Fruit fly (Drosophila melanogaster) whole organism, embryonic: ENCODE results near the gene CG8300.

ENCODE experiments used
- Adf1 ChIP-seq: fragments of 200-800 bp; sonication (Bioruptor generic); IDR thresholded peaks from 2 replicates; pipeline ENCODE4 v1.3.6; 2022; ENCODE audit warnings: missing biosample characterization, missing genetic modification characterization
- Atf6 ChIP-seq: fragments of 200-800 bp; sonication (Bioruptor generic); IDR thresholded peaks from 2 replicates; pipeline ENCODE4 v1.3.6; 2022; ENCODE audit warnings: missing biosample characterization, missing genetic modification characterization
- CG12744 ChIP-seq: fragments of 200-800 bp; sonication (Bioruptor generic); optimal IDR thresholded peaks from 2 replicates; lab custom pipeline; 2016; ENCODE audit warnings: missing biosample characterization, missing genetic modification characterization
- CG13296 ChIP-seq: fragments of 200-800 bp; sonication (Bioruptor generic); optimal IDR thresholded peaks from 3 replicates; lab custom pipeline; 2018; ENCODE audit warnings: missing biosample characterization, mild to moderate bottlenecking, missing genetic modification characterization
- CG14860 ChIP-seq: fragments of 200-800 bp; sonication (Bioruptor generic); IDR thresholded peaks from 3 replicates; pipeline ENCODE4 v1.3.6; 2022; ENCODE audit warnings: missing biosample characterization, missing genetic modification characterization; ENCODE audit not compliant: partially characterized antibody
- CG1602 ChIP-seq: fragments of 200-800 bp; sonication (Bioruptor generic); optimal IDR thresholded peaks from 3 replicates; lab custom pipeline; 2016; ENCODE audit warnings: missing biosample characterization, missing genetic modification characterization
- CG16813 ChIP-seq: fragments of 200-800 bp; sonication (Bioruptor generic); IDR thresholded peaks from 3 replicates; pipeline ENCODE4 v1.3.6; 2022; ENCODE audit warnings: missing biosample characterization, missing genetic modification characterization; ENCODE audit not compliant: partially characterized antibody
- CG17829 ChIP-seq: fragments of 200-800 bp; optimal IDR thresholded peaks from 2 replicates; lab custom pipeline; 2019; ENCODE audit warnings: missing biosample characterization, mild to moderate bottlenecking, missing genetic modification characterization, moderate library complexity
- CG17912 ChIP-seq: fragments of 200-800 bp; sonication (Bioruptor generic); optimal IDR thresholded peaks from 2 replicates; lab custom pipeline; 2018; ENCODE audit warnings: missing biosample characterization, mild to moderate bottlenecking, missing genetic modification characterization
- CG2712 ChIP-seq: fragments of 200-800 bp; optimal IDR thresholded peaks from 3 replicates; lab custom pipeline; 2019; ENCODE audit warnings: missing biosample characterization, mild to moderate bottlenecking, missing genetic modification characterization, moderate library complexity
- CG34224 ChIP-seq: fragments of 200-800 bp; sonication (Bioruptor generic); IDR thresholded peaks from 3 replicates; pipeline ENCODE4 v1.3.6; 2022; ENCODE audit warnings: missing biosample characterization, missing genetic modification characterization; ENCODE audit not compliant: partially characterized antibody
- CG3726 ChIP-seq: fragments of 200-800 bp; sonication (Bioruptor generic); IDR thresholded peaks from 3 replicates; pipeline ENCODE4, ENCODE4 v1.3.6; 2022; ENCODE audit warnings: missing biosample characterization, missing genetic modification characterization
- CG42726 ChIP-seq: fragments of 200-800 bp; sonication (Bioruptor generic); IDR thresholded peaks from 2 replicates; pipeline ENCODE4 v1.3.6; 2022; ENCODE audit warnings: missing biosample characterization, missing genetic modification characterization; ENCODE audit not compliant: partially characterized antibody
- CG8924 ChIP-seq: fragments of 200-800 bp; optimal IDR thresholded peaks from 3 replicates; lab custom pipeline; 2019; ENCODE audit warnings: missing biosample characterization, mild to moderate bottlenecking, missing genetic modification characterization, moderate library complexity
- Dp ChIP-seq: fragments of 200-800 bp; sonication (Bioruptor generic); optimal IDR thresholded peaks from 2 replicates; lab custom pipeline; 2018; ENCODE audit warnings: missing biosample characterization, mild to moderate bottlenecking, missing genetic modification characterization, moderate library complexity
- Dref ChIP-seq: fragments of 200-800 bp; sonication (Bioruptor generic); IDR thresholded peaks from 2 replicates; pipeline ENCODE4 v1.3.6; 2022; ENCODE audit warnings: missing biosample characterization, missing genetic modification characterization
- E2f2 ChIP-seq: fragments of 200-800 bp; sonication (Bioruptor generic); IDR thresholded peaks from 2 replicates; pipeline ENCODE4 v1.3.6; 2022; ENCODE audit warnings: missing biosample characterization, missing genetic modification characterization
- HLH3B ChIP-seq: fragments of 200-800 bp; sonication (Bioruptor generic); IDR thresholded peaks from 2 replicates; pipeline ENCODE4 v1.3.6; 2022; ENCODE audit warnings: missing biosample characterization, missing genetic modification characterization
- HLH4C ChIP-seq: fragments of 200-800 bp; sonication (Bioruptor generic); IDR thresholded peaks from 3 replicates; pipeline ENCODE4 v1.3.6; 2022; ENCODE audit warnings: missing biosample characterization, missing genetic modification characterization; ENCODE audit not compliant: partially characterized antibody
- Hr39 ChIP-seq: fragments of >200 bp; optimal IDR thresholded peaks from 2 replicates; lab custom pipeline; 2017
- MBD-R2 ChIP-seq: fragments of 200-800 bp; sonication (Bioruptor generic); IDR thresholded peaks from 2 replicates; pipeline ENCODE4 v1.3.6; 2022; ENCODE audit warnings: missing biosample characterization, missing genetic modification characterization
- MTF-1 ChIP-seq: fragments of 200-800 bp; sonication (Bioruptor generic); optimal IDR thresholded peaks from 2 replicates; lab custom pipeline; 2018; ENCODE audit warnings: missing biosample characterization, mild to moderate bottlenecking, missing genetic modification characterization, borderline replicate concordance
- Med ChIP-seq: fragments of 200-800 bp; sonication (Bioruptor generic); peaks from one replicate; lab custom pipeline; 2016; ENCODE audit warnings: missing biosample characterization, missing genetic modification characterization, mild to moderate bottlenecking, inconsistent platforms, moderate library complexity
- Sry-δ ChIP-seq: fragments of 200-800 bp; sonication (Bioruptor generic); optimal IDR thresholded peaks from 2 replicates; lab custom pipeline; 2016; ENCODE audit warnings: missing biosample characterization, missing genetic modification characterization
- Tbp ChIP-seq: fragments of >200 bp; optimal IDR thresholded peaks from 2 replicates; lab custom pipeline; 2018; ENCODE audit warnings: missing biosample characterization, missing genetic modification characterization
- al ChIP-seq: fragments of 200-800 bp; sonication (Bioruptor generic); IDR thresholded peaks from 2 replicates; pipeline ENCODE4 v1.3.6; 2022; ENCODE audit warnings: missing biosample characterization, missing genetic modification characterization
- ap ChIP-seq: fragments of 200-800 bp; sonication (Bioruptor generic); IDR thresholded peaks from 2 replicates; pipeline ENCODE4 v1.3.6; 2022; ENCODE audit warnings: missing biosample characterization, missing genetic modification characterization
- az2 ChIP-seq: fragments of 200-800 bp; sonication (Bioruptor generic); optimal IDR thresholded peaks from 3 replicates; lab custom pipeline; 2016; ENCODE audit warnings: missing biosample characterization, missing genetic modification characterization
- chinmo ChIP-seq: fragments of 200-800 bp; sonication (Bioruptor generic); IDR thresholded peaks from 4 replicates; pipeline ENCODE4 v1.3.6; 2022; ENCODE audit warnings: missing biosample characterization, missing genetic modification characterization; ENCODE audit not compliant: partially characterized antibody
- ci ChIP-seq: fragments of 200-800 bp; sonication (Bioruptor generic); IDR thresholded peaks from 3 replicates; pipeline ENCODE4 v1.3.6; 2022; ENCODE audit warnings: missing biosample characterization, missing genetic modification characterization
- croc ChIP-seq: fragments of 200-800 bp; sonication (Bioruptor generic); conservative IDR thresholded peaks from 3 replicates; pipeline ENCODE4 v1.3.6; 2022; ENCODE audit warnings: missing biosample characterization, missing genetic modification characterization
- ftz-f1 ChIP-seq: fragments of 200-800 bp; sonication (Bioruptor generic); optimal IDR thresholded peaks from 2 replicates; lab custom pipeline; 2016; ENCODE audit warnings: missing biosample characterization, missing genetic modification characterization
- grau ChIP-seq: fragments of 200-800 bp; optimal IDR thresholded peaks from 3 replicates; lab custom pipeline; 2019; ENCODE audit warnings: missing biosample characterization, mild to moderate bottlenecking, missing genetic modification characterization, moderate library complexity
- hbn ChIP-seq: fragments of 200-800 bp; sonication (Bioruptor generic); IDR thresholded peaks from 2 replicates; pipeline ENCODE4 v1.3.6; 2022; ENCODE audit warnings: missing biosample characterization, missing genetic modification characterization; ENCODE audit not compliant: partially characterized antibody
- inv ChIP-seq: fragments of 200-800 bp; sonication (Bioruptor generic); IDR thresholded peaks from 2 replicates; pipeline ENCODE4 v1.3.6; 2022; ENCODE audit warnings: missing biosample characterization, missing genetic modification characterization; ENCODE audit not compliant: partially characterized antibody
- jing ChIP-seq: fragments of 200-800 bp; sonication (Bioruptor generic); optimal IDR thresholded peaks from 2 replicates; lab custom pipeline; 2018; ENCODE audit warnings: missing biosample characterization, mild to moderate bottlenecking, missing genetic modification characterization
- knrl ChIP-seq: fragments of 200-800 bp; sonication (Bioruptor generic); IDR thresholded peaks from 3 replicates; pipeline ENCODE4 v1.3.6; 2022; ENCODE audit warnings: missing biosample characterization, missing genetic modification characterization; ENCODE audit not compliant: partially characterized antibody
- lab ChIP-seq: fragments of 200-800 bp; sonication (Bioruptor generic); optimal IDR thresholded peaks from 3 replicates; lab custom pipeline; 2017; ENCODE audit warnings: missing biosample characterization, missing genetic modification characterization, mild to moderate bottlenecking, moderate library complexity, missing genetic modification reagents
- onecut ChIP-seq: fragments of 200-800 bp; sonication (Bioruptor generic); IDR thresholded peaks from 2 replicates; pipeline ENCODE4 v1.3.6; 2022; ENCODE audit warnings: missing biosample characterization, missing genetic modification characterization
- prd ChIP-seq, 3 experiments: fragments of >200 bp in 2 of 3; fragments of 200-800 bp in 1 of 3; sonication (Bioruptor generic) in 1 of 3; optimal IDR thresholded peaks in 2 of 3; IDR thresholded peaks in 1 of 3; 2 replicates in 2 of 3; 3 replicates in 1 of 3; pipeline versions ENCODE4 v1.3.6 to Lab custom; 2017 to 2022; ENCODE audit warnings: missing biosample characterization in 1 of 3, missing genetic modification characterization in 1 of 3
- pum ChIP-seq: fragments of 200-800 bp; sonication (Bioruptor generic); optimal IDR thresholded peaks from 2 replicates; lab custom pipeline; 2016; ENCODE audit warnings: missing biosample characterization, missing genetic modification characterization
- pzg ChIP-seq: fragments of 200-800 bp; sonication (Bioruptor generic); optimal IDR thresholded peaks from 3 replicates; lab custom pipeline; 2018; ENCODE audit warnings: missing biosample characterization, mild to moderate bottlenecking, missing genetic modification characterization, moderate library complexity
- row ChIP-seq: fragments of 200-800 bp; sonication (Bioruptor generic); IDR thresholded peaks from 3 replicates; pipeline ENCODE4 v1.3.6; 2022; ENCODE audit warnings: missing biosample characterization, missing genetic modification characterization
- sd ChIP-seq: fragments of 200-800 bp; sonication (Bioruptor generic); optimal IDR thresholded peaks from 3 replicates; lab custom pipeline; 2018; ENCODE audit warnings: missing biosample characterization, mild to moderate bottlenecking, missing genetic modification characterization, moderate library complexity
- sob ChIP-seq: fragments of 200-800 bp; sonication (Bioruptor generic); IDR thresholded peaks from 2 replicates; pipeline ENCODE4 v1.3.6; 2022; ENCODE audit warnings: missing biosample characterization, missing genetic modification characterization
- sqz ChIP-seq: fragments of 200-800 bp; sonication (Bioruptor generic); optimal IDR thresholded peaks from 3 replicates; lab custom pipeline; 2018; ENCODE audit warnings: missing biosample characterization, mild to moderate bottlenecking, missing genetic modification characterization
- tgo ChIP-seq: fragments of 200-800 bp; sonication (Bioruptor generic); IDR thresholded peaks from 3 replicates; pipeline ENCODE4 v1.3.6; 2022; ENCODE audit warnings: missing biosample characterization, missing genetic modification characterization
- unc-4 ChIP-seq: fragments of 200-800 bp; sonication (Bioruptor generic); IDR thresholded peaks from 2 replicates; pipeline ENCODE4 v1.3.6; 2022; ENCODE audit warnings: missing biosample characterization, missing genetic modification characterization; ENCODE audit not compliant: partially characterized antibody
- wor ChIP-seq: fragments of 200-800 bp; sonication (Bioruptor generic); IDR thresholded peaks from 2 replicates; pipeline ENCODE4 v1.3.6; 2022; ENCODE audit warnings: missing biosample characterization, missing genetic modification characterization

The CG8300 gene

dm6 chrX:7102013-7102520 lies 2.6 kb upstream of the CG8300 start, which contains the start of gene CG4615:
Gene CG4615, minus strand, starts transcription at chrX:7102300.
- peak; percentile 1 for TF ChIP-seq ftz-f1 (GFP tag; lab: Kevin White, UChicago)
- TF ChIP-seq sqz (GFP tag; lab: Kevin White, UChicago): peak; percentile 81
- no peak for TF ChIP-seq croc (GFP tag; lab: Robert Waterston, UW)
- TF ChIP-seq az2 (GFP tag; lab: Kevin White, UChicago): no peak
- peak; percentile 89 for TF ChIP-seq Dref
- TF ChIP-seq prd (optimal IDR thresholded peaks at IDR 0.05; lab: Kevin White, UChicago): no peak
- TF ChIP-seq prd (GFP tag; IDR thresholded peaks at IDR 0.05; lab: Robert Waterston, UW): peak; percentile 37; the same call in 1 of the 3 replicates
- peak; percentile 9; the same call in 1 of the 2 replicates for TF ChIP-seq Adf1 (GFP tag; lab: Robert Waterston, UW)
- no peak for TF ChIP-seq MTF-1 (GFP tag; lab: Kevin White, UChicago)
- no peak for TF ChIP-seq CG12744
- peak; percentile 3; the same call in 1 of the 2 replicates for TF ChIP-seq onecut (GFP tag; lab: Robert Waterston, UW)
- TF ChIP-seq Med (GFP tag; lab: Kevin White, UChicago): peak; percentile 83
- no peak for TF ChIP-seq jing (GFP tag; lab: Kevin White, UChicago)
- no peak for TF ChIP-seq CG17829 (tag; lab: Kevin White, UChicago)
- peak; percentile 7; the same call in 1 of the 2 replicates for TF ChIP-seq al (GFP tag; lab: Robert Waterston, UW)
- TF ChIP-seq sd (tag; lab: Kevin White, UChicago): no peak
- TF ChIP-seq grau (tag; lab: Kevin White, UChicago): no peak
- peak; percentile 90 for TF ChIP-seq CG34224 (GFP tag; lab: Robert Waterston, UW)
- 0 out of 2 replicates have a peak, but pooled peaks have one; percentile 2 for TF ChIP-seq wor (GFP tag; lab: Robert Waterston, UW)
- TF ChIP-seq lab (GFP tag; lab: Kevin White, UChicago): no peak
- TF ChIP-seq pzg (GFP tag; lab: Kevin White, UChicago): peak; percentile 64
- TF ChIP-seq chinmo (GFP tag; lab: Robert Waterston, UW): peak; percentile 69; the same call in 3 of the 4 replicates
- TF ChIP-seq Atf6 (GFP tag; lab: Robert Waterston, UW): no peak
- no peak for TF ChIP-seq ap (GFP tag; lab: Robert Waterston, UW)
- TF ChIP-seq tgo: peak; percentile 16; the same call in 1 of the 3 replicates
- no peak for TF ChIP-seq CG1602 (GFP tag; lab: Kevin White, UChicago)
- TF ChIP-seq unc-4: peak; percentile 92
- no peak for TF ChIP-seq Hr39 (lab: Kevin White, UChicago)
- peak; percentile 89 for TF ChIP-seq knrl
- no peak for TF ChIP-seq CG2712 (tag; lab: Kevin White, UChicago)
- peak; percentile 70; the same call in 2 of the 3 replicates for TF ChIP-seq CG14860 (GFP tag; lab: Robert Waterston, UW)
- TF ChIP-seq CG17912 (GFP tag; lab: Kevin White, UChicago): no peak
- no peak for TF ChIP-seq CG3726 (GFP tag; lab: Robert Waterston, UW)
- TF ChIP-seq HLH3B (GFP tag; lab: Robert Waterston, UW): 0 out of 2 replicates have a peak, but pooled peaks have one; percentile 28
- peak; percentile 50 for TF ChIP-seq Dp (GFP tag; lab: Kevin White, UChicago)
- TF ChIP-seq row (GFP tag; lab: Robert Waterston, UW): peak; percentile 52
- peak; percentile 78 for TF ChIP-seq ci (GFP tag; lab: Robert Waterston, UW)
- TF ChIP-seq CG13296 (GFP tag; lab: Kevin White, UChicago): no peak
- TF ChIP-seq CG16813 (GFP tag; lab: Robert Waterston, UW): peak; percentile 84
- peak; percentile 85 for TF ChIP-seq MBD-R2 (GFP tag; lab: Robert Waterston, UW)
- TF ChIP-seq E2f2 (GFP tag; lab: Robert Waterston, UW): peak; percentile 59
- TF ChIP-seq pum (GFP tag; lab: Kevin White, UChicago): no peak
- peak; percentile 88 for TF ChIP-seq CG42726
- TF ChIP-seq CG8924 (tag; lab: Kevin White, UChicago): no peak
- peak; percentile 19; the same call in 1 of the 2 replicates for TF ChIP-seq sob (GFP tag; lab: Robert Waterston, UW)
- peak; percentile 85 for TF ChIP-seq hbn (GFP tag; lab: Robert Waterston, UW)
- TF ChIP-seq inv: peak; percentile 84
- peak; percentile 70 for TF ChIP-seq HLH4C (GFP tag; lab: Robert Waterston, UW)
- TF ChIP-seq Tbp (GFP tag; lab: Kevin White, UChicago): no peak
- TF ChIP-seq Sry-δ (GFP tag; lab: Kevin White, UChicago): peak; percentile 87
